Worm (Caenorhabditis elegans) whole organism, midembryonic: ENCODE data around the gene duo-1.

Experiments used
- T22C8.4 ChIP-seq: fragments of 200-800 bp; sonication (Bioruptor generic); IDR thresholded peaks from 2 replicates; pipeline ENCODE4 v1.3.6; 2022; ENCODE audit warnings: missing genetic modification characterization, missing compliant biosample characterization
- cog-1 ChIP-seq: sonication (generic microtip); optimal IDR thresholded peaks from 2 replicates; lab custom pipeline; 2016; ENCODE audit warnings: missing genetic modification characterization, missing compliant biosample characterization
- flt-1 ChIP-seq: fragments of 200-800 bp; sonication (Bioruptor generic); IDR thresholded peaks from 2 replicates; pipeline ENCODE4 v1.3.6; 2022; ENCODE audit warnings: missing genetic modification characterization, missing compliant biosample characterization
- klf-2 ChIP-seq: fragments of 200-800 bp; sonication (Bioruptor generic); conservative IDR thresholded peaks from 2 replicates; pipeline ENCODE4 v1.3.6; 2022; ENCODE audit warnings: missing genetic modification reagents, missing genetic modification characterization, missing compliant biosample characterization
- med-1 ChIP-seq: sonication (generic microtip); optimal IDR thresholded peaks from 2 replicates; lab custom pipeline; 2017; ENCODE audit warnings: missing genetic modification characterization, mild to moderate bottlenecking, missing compliant biosample characterization, antibody characterized with exemption, missing genetic modification reagents; ENCODE audit not compliant: insufficient read depth
- ref-1 ChIP-seq: fragments of 200-800 bp; sonication (Bioruptor generic); conservative IDR thresholded peaks from 2 replicates; pipeline ENCODE4 v1.3.6; 2022; ENCODE audit warnings: missing genetic modification reagents, missing genetic modification characterization, missing compliant biosample characterization
- tab-1 ChIP-seq: fragments of 200-800 bp; sonication (Bioruptor generic); IDR thresholded peaks from 2 replicates; pipeline ENCODE4 v1.3.6; 2022; ENCODE audit warnings: missing genetic modification characterization, missing compliant biosample characterization
- ztf-23 ChIP-seq: fragments of 200-800 bp; sonication (Bioruptor generic); IDR thresholded peaks from 2 replicates; pipeline ENCODE4 v1.3.6; 2022; ENCODE audit warnings: missing genetic modification reagents, missing genetic modification characterization, missing compliant biosample characterization
- ztf-29 ChIP-seq: fragments of 200-800 bp; sonication (Bioruptor generic); IDR thresholded peaks from 2 replicates; pipeline ENCODE4 v1.3.6; 2022; ENCODE audit warnings: missing genetic modification reagents, missing genetic modification characterization, missing compliant biosample characterization

ce11 chrV:11604484-11604883 is 50.1 kb downstream of the duo-1 start, which contains the start of gene dhs-20:
- TF ChIP-seq cog-1 (tag; lab: Kevin White, UChicago) (no peak), ztf-23 (GFP tag; lab: Robert Waterston, UW) (no peak), flt-1 (GFP tag; lab: Robert Waterston, UW) (no peak), ztf-29 (no peak), klf-2 (GFP tag; lab: Robert Waterston, UW) (no peak), tab-1 (no peak), ref-1 (GFP tag; lab: Robert Waterston, UW) (no peak), T22C8.4 (GFP tag; lab: Robert Waterston, UW) (no peak), med-1 (GFP tag; lab: Kevin White, UChicago) (no peak)
